Worm (Caenorhabditis elegans) whole organism, L1 larva: Measurements from ENCODE around the gene ZK355.3.

Experiments used
- C34B4.2 ChIP-seq: sonication (generic microtip); optimal IDR thresholded peaks from 2 replicates; lab custom pipeline; 2017; ENCODE audit warnings: mild to moderate bottlenecking, missing genetic modification characterization, missing compliant biosample characterization
- ama-1 ChIP-seq: fragments of 150-350 bp; optimal IDR thresholded peaks from 2 replicates; lab custom pipeline; 2014
- lin-13 ChIP-seq: fragments of 150-350 bp; optimal IDR thresholded peaks from 2 replicates; lab custom pipeline; 2014; ENCODE audit warnings: missing biosample characterization, missing genetic modification reagents, missing genetic modification characterization
- nhr-237 ChIP-seq: fragments of 150-350 bp; optimal IDR thresholded peaks from 2 replicates; lab custom pipeline; 2014; ENCODE audit warnings: missing biosample characterization, missing genetic modification characterization

The ZK355.3 gene

ce11 chrII:2881088-2881487, 46.3 kb downstream of the ZK355.3 start:
- TF ChIP-seq lin-13 (GFP tag; lab: Kevin White, UChicago) (peak; percentile 16), ama-1 (no peak)

ce11 chrII:2878909-2879308, 48.5 kb downstream of the ZK355.3 start:
- TF ChIP-seq C34B4.2 (tag; lab: Kevin White, UChicago) (no peak), nhr-237 (tag; lab: Kevin White, UChicago) (no peak)
- TF ChIP-seq, all 84 proteins: peak for 0
